Worm (Caenorhabditis elegans): ENCODE results near the gene C39B5.2.
"Not testable (repeated sequence)": the region's sequence is repeated elsewhere in the genome, so short reads cannot be mapped to it uniquely, and the experiment has no call there.

Gene C39B5.2

DNA sequence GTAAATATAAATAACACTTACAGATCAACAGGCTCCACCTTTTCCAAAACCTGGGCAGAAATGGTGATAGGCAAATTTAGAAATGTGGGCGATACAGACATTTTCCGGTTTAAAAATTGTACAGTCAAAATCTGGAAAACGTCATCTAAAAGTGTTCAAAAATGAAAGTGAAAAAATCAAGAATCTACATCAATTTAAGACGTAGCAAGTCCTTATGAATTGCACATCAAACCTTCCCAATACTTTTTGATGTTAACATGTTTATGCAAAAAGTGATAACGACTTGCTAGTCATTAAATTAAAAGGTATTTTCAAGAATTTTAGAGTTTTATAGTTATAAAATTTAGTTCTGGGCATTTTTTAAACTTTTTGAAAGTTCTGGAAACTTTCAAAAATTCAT lies 16.7 kb downstream of the C39B5.2 start, which contains the start of gene fbxa-7:
Gene fbxa-7 (minus strand): TSS at position 101 of the 400 bp plus-strand sequence.
- no peak for TF ChIP-seq unc-62 (GFP tag; optimal IDR thresholded peaks at IDR 0.05)

DNA sequence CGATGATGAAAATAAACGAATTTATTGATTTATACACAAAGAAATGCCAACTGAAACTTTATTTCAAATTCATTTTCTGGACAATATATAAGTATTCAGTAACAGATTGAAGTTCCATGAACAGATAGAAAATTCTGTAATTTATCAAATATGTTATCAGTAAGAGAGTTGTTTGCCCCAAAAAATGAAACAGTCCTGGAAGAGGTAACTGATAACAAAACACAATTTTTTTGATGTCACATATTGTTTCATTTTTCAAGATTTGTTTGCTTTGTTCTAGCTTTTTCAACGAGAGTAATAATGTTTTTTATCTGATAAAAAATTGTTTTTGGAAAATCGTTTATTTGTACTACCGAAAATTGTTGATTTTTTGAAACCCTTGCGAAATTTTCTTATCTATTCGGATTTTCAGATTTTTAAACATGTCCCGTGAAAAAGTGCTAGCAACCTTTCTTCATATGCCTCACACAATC lies 18.4 kb downstream of the C39B5.2 start, which contains the start of gene fbxa-73:
Gene fbxa-73 (plus strand): TSS at position 423 of the 473 bp plus-strand sequence.
- no peak for TF ChIP-seq unc-62 (GFP tag; optimal IDR thresholded peaks at IDR 0.05)

DNA sequence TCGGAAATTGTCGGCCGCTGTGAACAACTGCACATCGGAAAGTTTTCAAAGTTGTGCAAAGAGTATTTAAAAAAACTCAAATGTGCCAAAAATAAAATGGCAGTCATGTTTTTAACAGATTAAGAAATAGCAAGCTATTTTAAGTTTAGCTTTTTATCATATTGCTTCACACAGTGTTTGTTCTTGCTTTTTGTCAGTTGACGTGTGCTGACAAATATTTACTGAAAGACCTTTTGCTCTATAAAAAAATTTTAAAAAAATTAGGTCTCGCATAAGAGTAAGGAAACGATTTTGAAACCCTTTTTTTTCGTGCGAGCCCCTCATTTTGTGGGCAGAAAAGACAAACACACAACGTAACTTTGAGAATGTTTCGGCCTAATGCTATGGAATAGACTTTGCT lies 20.8 kb downstream of the C39B5.2 start, which contains the start of gene fbxa-71:
Gene fbxa-71 (plus strand): TSS at position 301 of the 400 bp plus-strand sequence.
- no peak for TF ChIP-seq unc-62 (GFP tag; optimal IDR thresholded peaks at IDR 0.05)

DNA sequence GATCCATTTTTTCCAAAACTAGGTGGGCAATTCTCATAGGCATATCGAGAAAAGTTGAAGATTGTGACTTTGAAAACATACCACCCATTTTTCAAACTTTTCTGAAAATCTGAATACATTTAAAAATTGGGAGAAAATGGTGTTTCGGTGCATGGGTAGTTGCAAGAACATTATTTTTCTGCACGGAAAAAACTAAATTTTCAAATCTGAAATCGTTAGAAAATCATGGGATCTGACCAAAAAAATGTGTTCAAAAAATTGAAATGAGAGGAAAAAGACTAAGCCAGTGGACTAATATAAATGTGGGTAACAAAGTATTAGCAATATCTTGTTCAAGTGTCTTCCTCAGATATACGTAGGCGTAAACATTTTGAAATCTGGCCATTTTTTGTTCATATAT lies 24.2 kb downstream of the C39B5.2 start, which contains the start of gene fbxa-43:
Gene fbxa-43 (minus strand): TSS at position 101 of the 400 bp plus-strand sequence.
- TF ChIP-seq unc-62 (GFP tag; optimal IDR thresholded peaks at IDR 0.05): no peak

DNA sequence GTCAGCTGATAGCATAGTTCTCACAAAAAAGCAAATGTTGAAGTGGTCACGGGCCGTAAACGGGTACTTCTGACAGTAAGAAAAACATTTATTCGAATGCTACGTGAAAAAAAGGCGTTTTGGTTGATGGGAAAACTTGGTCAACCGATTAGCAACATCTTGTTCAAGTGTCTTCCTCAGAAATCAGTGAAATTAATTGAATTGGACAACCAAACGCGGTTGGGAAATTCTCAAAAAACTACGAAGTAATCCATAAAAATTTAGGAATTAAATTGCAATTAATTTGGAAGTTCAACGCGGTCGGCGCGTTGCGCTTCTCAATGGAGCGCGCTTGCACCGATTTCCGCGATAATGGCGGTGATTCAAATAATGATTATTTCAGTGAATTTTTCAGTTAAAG lies 24.6 kb downstream of the C39B5.2 start:
- no peak for TF ChIP-seq unc-62 (GFP tag; optimal IDR thresholded peaks at IDR 0.05)

DNA sequence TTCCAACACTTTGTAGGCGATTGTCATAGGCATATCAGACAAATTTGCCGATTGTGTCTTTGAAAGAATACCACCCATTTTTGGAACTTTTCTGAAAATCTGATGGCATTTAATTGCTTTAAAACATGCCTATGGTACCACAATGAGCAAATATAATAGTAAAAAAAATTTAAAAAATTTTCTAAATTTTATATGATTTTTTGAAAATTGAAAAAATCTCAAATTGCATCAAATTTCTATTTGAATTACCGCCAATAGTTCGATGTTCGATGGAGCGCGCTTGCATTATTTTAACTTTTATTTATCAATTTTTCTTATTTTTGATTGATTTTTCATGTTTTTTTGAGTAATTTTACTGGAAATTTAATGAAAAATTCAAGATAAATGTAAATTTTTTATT lies 26.7 kb downstream of the C39B5.2 start, which contains the start of gene fbxa-42:
Gene fbxa-42 (minus strand): TSS at position 101 of the 400 bp plus-strand sequence.
- not testable (repeated sequence) for TF ChIP-seq unc-62 (GFP tag; optimal IDR thresholded peaks at IDR 0.05)

DNA sequence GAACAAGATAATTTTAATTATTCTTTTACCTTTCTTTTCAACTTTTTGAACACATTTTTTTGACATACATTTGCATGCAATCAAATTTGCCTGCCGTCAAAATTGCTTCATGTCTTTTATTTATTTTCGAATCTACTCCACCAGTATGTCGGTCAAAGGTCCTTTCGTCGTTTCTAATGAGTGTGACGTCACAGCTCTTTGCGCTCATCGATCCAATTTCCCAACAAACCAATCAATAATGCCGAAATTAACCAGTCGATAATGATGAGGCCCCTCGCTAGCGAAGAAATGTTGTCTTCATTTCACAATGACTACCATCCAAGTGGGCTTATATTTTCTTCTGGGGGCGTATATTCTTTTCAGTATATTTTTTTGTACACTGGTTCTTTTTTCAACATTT lies 28.3 kb downstream of the C39B5.2 start, which contains the start of gene Y54F10BM.6:
Gene Y54F10BM.6 (plus strand): TSS at position 301 of the 400 bp plus-strand sequence.
- no peak for TF ChIP-seq unc-62 (GFP tag; optimal IDR thresholded peaks at IDR 0.05)

DNA sequence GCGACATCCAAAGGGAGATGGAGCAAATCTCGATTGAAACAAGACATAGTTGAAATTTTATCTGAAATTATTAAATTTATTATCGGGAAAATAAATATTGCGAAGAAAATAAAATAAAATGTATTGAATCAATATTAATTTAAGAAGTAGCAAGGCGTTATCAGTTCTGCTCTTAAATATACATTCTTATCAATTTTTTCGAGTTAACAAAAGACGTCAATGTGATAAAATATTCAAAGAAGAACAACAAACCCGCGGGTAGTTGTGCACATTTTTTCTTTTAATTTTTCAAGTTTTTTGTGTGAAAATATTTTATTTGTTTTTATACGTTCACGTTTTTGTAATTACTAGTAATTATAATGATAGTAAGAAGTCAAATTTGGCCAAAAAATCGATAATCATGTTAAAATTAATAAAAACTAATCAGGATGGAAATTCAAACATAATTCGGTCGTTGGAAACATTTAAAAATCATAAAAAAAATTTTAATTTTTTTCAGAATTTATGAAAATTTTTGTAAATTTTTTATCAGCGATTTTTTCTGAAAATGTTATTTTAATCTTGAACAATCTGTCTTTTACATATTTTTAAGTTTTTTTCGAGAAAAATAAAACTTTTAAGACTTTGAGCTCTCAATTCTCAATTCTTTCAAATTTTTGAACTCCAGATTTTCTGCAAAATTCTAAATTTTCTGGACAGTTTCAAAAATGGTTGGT lies 31.5 kb downstream of the C39B5.2 start, which contains the start of gene fbxa-9:
Gene fbxa-9 (plus strand): TSS at position 666 of the 716 bp plus-strand sequence.
- TF ChIP-seq unc-62 (GFP tag; optimal IDR thresholded peaks at IDR 0.05): no peak

DNA sequence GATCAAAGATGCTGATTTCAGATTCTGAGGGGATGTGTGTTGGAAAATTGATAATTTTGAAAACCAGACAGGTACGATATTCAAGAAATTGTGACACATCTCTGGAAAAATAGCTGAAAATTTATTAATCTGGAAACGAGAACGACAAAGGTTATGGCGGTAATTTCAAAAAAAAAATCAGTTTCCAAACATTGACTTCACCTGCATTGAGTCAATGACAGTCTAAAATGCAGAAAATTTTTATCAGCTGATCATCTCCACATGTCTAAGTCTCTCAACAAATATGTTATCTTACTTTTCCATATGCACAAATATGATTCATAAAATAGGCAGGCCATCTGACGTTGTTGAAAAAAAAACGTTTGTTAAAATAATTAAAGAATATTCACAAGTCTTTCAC lies 37.4 kb downstream of the C39B5.2 start, which contains the start of gene fbxa-48:
Gene fbxa-48 (minus strand): TSS at position 101 of the 400 bp plus-strand sequence.
- no peak for TF ChIP-seq unc-62 (GFP tag; optimal IDR thresholded peaks at IDR 0.05)

DNA sequence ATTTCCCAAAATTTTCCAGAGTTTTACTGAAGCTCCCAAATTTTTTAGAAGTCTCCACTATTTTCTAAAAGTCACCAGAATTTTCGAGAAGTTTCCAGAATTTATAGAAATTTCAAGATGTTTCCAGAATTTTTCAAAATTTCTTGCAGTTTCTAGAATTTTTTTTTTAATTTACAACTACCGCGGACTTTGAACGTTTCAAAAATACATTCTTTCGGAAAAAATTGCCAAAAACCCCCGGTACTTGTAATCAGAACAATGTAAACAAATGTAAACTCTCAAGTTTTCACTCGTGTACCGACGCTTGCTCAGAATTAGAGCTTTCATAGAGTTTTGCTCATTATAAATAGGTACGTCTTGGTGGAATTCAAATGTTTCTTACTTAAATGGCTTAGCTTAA lies 38.0 kb downstream of the C39B5.2 start, which contains the start of gene fbxa-39:
Gene fbxa-39 (plus strand): TSS at position 301 of the 400 bp plus-strand sequence.
- no peak for TF ChIP-seq unc-62 (GFP tag; optimal IDR thresholded peaks at IDR 0.05)

DNA sequence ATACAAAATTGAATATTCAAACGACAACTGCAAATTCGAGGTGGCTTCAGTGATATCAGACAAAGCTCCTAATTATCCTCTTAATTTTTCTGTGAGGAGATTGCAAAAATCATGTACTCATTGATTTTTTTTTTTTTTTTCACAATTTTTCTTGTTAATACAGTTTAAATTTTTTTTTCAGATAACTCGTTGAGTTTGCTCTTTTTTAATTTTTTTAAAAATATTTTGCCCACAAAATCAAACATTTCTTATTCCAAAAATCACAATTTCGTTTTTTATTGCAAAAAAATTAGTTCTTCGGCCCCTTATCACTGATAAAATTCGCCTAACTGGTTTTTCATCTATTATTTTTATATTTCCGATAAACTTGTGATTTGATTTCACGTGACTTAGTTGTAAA lies 42.2 kb downstream of the C39B5.2 start, which contains the start of gene Y54F10BM.21:
Gene Y54F10BM.21 (plus strand): TSS at position 301 of the 400 bp plus-strand sequence.
- no peak for TF ChIP-seq unc-62 (GFP tag; optimal IDR thresholded peaks at IDR 0.05)

DNA sequence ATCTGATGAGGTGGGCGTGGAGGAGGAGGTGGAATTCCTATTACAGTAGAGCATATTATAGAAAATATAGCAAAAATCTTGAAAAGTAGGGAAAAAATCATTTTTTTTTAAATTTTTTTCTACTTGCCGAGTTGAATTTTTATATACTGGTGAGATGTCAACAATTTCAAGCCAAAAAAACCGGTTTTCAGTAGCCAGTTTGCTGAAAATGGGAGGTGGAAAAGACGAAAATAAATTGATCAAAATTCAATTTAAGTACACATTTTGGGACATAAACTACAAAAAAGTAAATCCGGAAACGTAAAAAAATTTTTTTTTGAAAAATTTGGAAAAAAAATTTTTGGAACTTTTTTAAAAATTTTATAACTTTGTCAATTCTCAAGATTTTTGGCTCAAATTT lies 44.8 kb downstream of the C39B5.2 start, which contains the start of gene Y54F10BM.23:
Gene Y54F10BM.23 (minus strand): TSS at position 101 of the 400 bp plus-strand sequence.
- TF ChIP-seq unc-62 (GFP tag; optimal IDR thresholded peaks at IDR 0.05): no peak

DNA sequence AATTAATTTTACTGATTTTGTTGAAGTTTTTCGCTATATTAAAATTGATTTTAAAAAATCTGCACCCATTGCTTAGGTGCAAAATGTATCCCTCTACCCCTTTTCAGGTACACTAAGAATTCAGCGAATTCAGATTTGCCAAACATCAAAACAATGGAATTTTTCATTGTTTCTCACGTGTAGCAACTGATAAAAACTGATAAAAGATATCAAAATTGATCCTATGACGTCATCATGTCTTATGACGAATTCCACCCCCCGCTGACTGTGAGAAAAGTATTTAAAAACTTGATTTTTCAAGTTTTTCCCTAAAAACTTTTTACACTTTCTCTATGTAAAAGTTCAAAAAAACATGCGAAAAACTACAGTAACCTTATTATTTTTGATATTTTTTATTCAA lies 45.9 kb downstream of the C39B5.2 start, which contains the start of gene Y54F10BM.22:
Gene Y54F10BM.22 (plus strand): TSS at position 331 of the 400 bp plus-strand sequence.
- TF ChIP-seq unc-62 (GFP tag; optimal IDR thresholded peaks at IDR 0.05): no peak

DNA sequence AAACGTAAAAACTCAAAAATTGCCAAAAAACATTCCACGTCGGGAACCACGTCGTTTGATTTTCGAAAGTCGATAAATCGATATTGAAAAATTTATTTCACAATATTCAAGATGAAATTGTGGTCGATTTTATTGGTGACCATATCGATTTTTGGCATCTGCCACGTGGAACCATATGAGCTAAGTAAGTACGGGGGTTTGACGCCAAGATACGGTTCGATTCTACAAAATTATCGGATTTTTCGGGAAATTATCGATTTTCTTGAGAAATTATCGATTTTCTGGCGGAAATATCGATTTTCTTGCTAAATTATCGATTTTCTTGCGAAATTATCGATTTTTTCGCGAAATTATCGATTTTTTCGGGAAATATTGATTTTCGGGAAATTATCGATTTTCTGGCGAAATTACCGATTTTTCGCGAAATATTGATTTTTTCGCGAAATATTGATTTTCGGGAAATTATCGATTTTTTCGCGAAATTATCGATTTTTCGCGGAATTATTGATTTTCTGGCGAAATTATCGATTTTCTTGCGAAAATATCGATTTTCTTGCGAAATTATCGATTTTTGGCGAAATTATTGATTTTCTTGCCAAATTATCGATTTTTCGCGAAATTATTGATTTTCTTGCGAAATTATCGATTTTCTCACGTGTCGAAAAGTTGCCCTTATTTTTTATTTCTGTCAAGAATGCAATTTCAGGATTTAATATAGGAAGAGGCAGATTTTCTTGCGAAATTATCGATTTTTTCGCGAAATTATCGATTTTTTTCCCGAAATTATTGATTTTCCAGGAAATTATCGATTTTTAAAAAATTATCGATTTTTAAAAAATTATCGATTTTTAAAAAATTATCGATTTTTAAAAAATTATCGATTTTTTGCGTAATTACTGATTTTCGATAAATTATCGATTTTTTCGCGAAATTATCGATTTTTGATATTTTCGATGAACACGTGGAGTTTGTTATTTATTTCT lies 47.6 kb downstream of the C39B5.2 start, which contains the start of gene Y54F10BM.3:
Gene Y54F10BM.3 (plus strand): TSS at position 51 of the 983 bp plus-strand sequence.
- TF ChIP-seq unc-62 (GFP tag; optimal IDR thresholded peaks at IDR 0.05): no peak

DNA sequence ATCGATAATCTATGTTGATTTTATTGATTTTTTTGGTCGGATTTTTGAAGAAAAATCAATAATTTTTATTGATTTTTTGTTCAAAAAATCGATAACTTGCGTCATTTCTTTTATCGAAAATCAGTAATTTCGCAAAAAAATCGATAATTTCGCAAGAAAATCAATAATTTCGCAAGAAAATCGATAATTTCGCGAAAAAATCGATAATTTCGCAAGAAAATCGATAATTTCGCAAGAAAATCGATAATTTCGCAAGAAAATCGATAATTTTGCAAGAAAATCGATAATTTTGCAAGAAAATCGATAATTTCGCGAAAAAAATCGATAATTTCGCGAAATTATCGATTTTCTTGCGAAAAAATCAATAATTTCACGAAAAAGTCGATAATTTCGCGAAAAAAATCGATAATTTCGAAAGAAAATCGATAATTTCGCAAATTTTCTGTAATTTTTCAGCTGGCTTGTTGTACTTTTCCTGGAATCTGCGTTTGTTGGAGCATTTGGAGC lies 48.7 kb downstream of the C39B5.2 start:
- TF ChIP-seq unc-62 (GFP tag; optimal IDR thresholded peaks at IDR 0.05): no peak

All from whole organism, dauer.